Worm (Caenorhabditis elegans) whole organism, L1 larva: ENCODE measurements around the gene scc-3.

ENCODE experiments used
- jun-1 ChIP-seq: fragments of 150-350 bp; optimal IDR thresholded peaks from 2 replicates; lab custom pipeline; 2014; ENCODE audit warnings: missing biosample characterization, missing genetic modification reagents, missing genetic modification characterization
- lin-13 ChIP-seq: fragments of 150-350 bp; optimal IDR thresholded peaks from 2 replicates; lab custom pipeline; 2014; ENCODE audit warnings: missing biosample characterization, missing genetic modification reagents, missing genetic modification characterization
- nhr-47 ChIP-seq: sonication (generic microtip); optimal IDR thresholded peaks from 2 replicates; lab custom pipeline; 2016; ENCODE audit warnings: mild to moderate bottlenecking, missing genetic modification characterization, moderate library complexity, missing compliant biosample characterization

ce11 chrV:12768946-12769345, 5.2 kb downstream of the scc-3 start, which contains the start of gene srt-43:
- TF ChIP-seq jun-1 (tag; lab: Kevin White, UChicago): no peak
- no peak for TF ChIP-seq nhr-47 (tag; lab: Kevin White, UChicago)
- TF ChIP-seq lin-13: no peak
